Fruit fly (Drosophila melanogaster): Measurements from ENCODE around the gene CG11403.

The CG11403 gene

dm6 chrX:1272848-1273247 lies 33.2 kb upstream of the CG11403 start (continued):
- TF ChIP-seq CG3726 (GFP tag; IDR thresholded peaks at IDR 0.05) = no peak
- peak; percentile 27; the same call in 1 of the 2 replicates for TF ChIP-seq CG14667 (GFP tag; IDR thresholded peaks at IDR 0.05)
- no peak for TF ChIP-seq fd64A (GFP tag; optimal IDR thresholded peaks at IDR 0.05)
- no peak for TF ChIP-seq ham (GFP tag; IDR thresholded peaks at IDR 0.05)
- no peak for TF ChIP-seq CG5953 (GFP tag; IDR thresholded peaks at IDR 0.05)
- no peak for TF ChIP-seq Fer2 (tag; optimal IDR thresholded peaks at IDR 0.05)
- TF ChIP-seq ind (GFP tag; optimal IDR thresholded peaks at IDR 0.05) = peak; percentile 53
- peak; percentile 2 for TF ChIP-seq CG18764 (GFP tag; optimal IDR thresholded peaks at IDR 0.05)
- peak; percentile 60 for TF ChIP-seq az2 (GFP tag; optimal IDR thresholded peaks at IDR 0.05)
- peak; percentile 9 for TF ChIP-seq Spps (tag; optimal IDR thresholded peaks at IDR 0.05)
- no peak for TF ChIP-seq Drgx (GFP tag; IDR thresholded peaks at IDR 0.05)
- peak; percentile 45; the same call in 1 of the 3 replicates for TF ChIP-seq tgo (GFP tag; IDR thresholded peaks at IDR 0.05)
- peak; percentile 30 to 46 for TF ChIP-seq chif (GFP tag; optimal IDR thresholded peaks at IDR 0.05)
- no peak for TF ChIP-seq hth (optimal IDR thresholded peaks at IDR 0.05)
- TF ChIP-seq crp (GFP tag; optimal IDR thresholded peaks at IDR 0.05) = no peak
- no peak for TF ChIP-seq CG31365 (tag; optimal IDR thresholded peaks at IDR 0.05)
- TF ChIP-seq CG4854 (GFP tag; optimal IDR thresholded peaks at IDR 0.05) = no peak
- TF ChIP-seq CG17186 (GFP tag; optimal IDR thresholded peaks at IDR 0.05) = no peak
- TF ChIP-seq CG7372 (GFP tag; IDR thresholded peaks at IDR 0.05) = no peak
- TF ChIP-seq sqz (GFP tag; optimal IDR thresholded peaks at IDR 0.05) = peak; percentile 22
- TF ChIP-seq CG4424 (GFP tag; optimal IDR thresholded peaks at IDR 0.05) = peak; percentile 40
- peak; percentile 38 for TF ChIP-seq zfh2 (GFP tag; optimal IDR thresholded peaks at IDR 0.05)
- peak; percentile 52 for TF ChIP-seq CG8924 (tag; optimal IDR thresholded peaks at IDR 0.05)
- no peak for TF ChIP-seq seq (GFP tag; IDR thresholded peaks at IDR 0.05)
- TF ChIP-seq emc (GFP tag; optimal IDR thresholded peaks at IDR 0.05) = no peak
- TF ChIP-seq ATbp (GFP tag; optimal IDR thresholded peaks at IDR 0.05) = peak; percentile 66
- peak; percentile 20 for TF ChIP-seq CG3407 (GFP tag; optimal IDR thresholded peaks at IDR 0.05)
- no peak for TF ChIP-seq vnd (GFP tag; IDR thresholded peaks at IDR 0.05; ENCODE audit: partially characterized antibody)
- no peak for TF ChIP-seq HLHmδ (GFP tag; optimal IDR thresholded peaks at IDR 0.05)
- peak; percentile 37 for TF ChIP-seq CG7786 (GFP tag; optimal IDR thresholded peaks at IDR 0.05)
- peak; percentile 33 for TF ChIP-seq gsb-n (tag; optimal IDR thresholded peaks at IDR 0.05)
- peak; percentile 88 for TF ChIP-seq Ets65A (GFP tag)
- TF ChIP-seq zen (tag; optimal IDR thresholded peaks at IDR 0.05) = no peak
- TF ChIP-seq p53 (GFP tag; optimal IDR thresholded peaks at IDR 0.05) = no peak
- peak; percentile 18 for TF ChIP-seq ERR (GFP tag; optimal IDR thresholded peaks at IDR 0.05)
- TF ChIP-seq C15 (GFP tag; IDR thresholded peaks at IDR 0.05) = no peak
- peak; percentile 65 for TF ChIP-seq phol (tag; optimal IDR thresholded peaks at IDR 0.05)
- no peak for TF ChIP-seq Oaz (GFP tag; IDR thresholded peaks at IDR 0.05)
- no peak for TF ChIP-seq CG11696 (GFP tag; IDR thresholded peaks at IDR 0.05)
- TF ChIP-seq jigr1 (GFP tag; IDR thresholded peaks at IDR 0.05) = no peak
- no peak for TF ChIP-seq Lhr (GFP tag; optimal IDR thresholded peaks at IDR 0.05)
- peak; percentile 19 for TF ChIP-seq disco-r (GFP tag; optimal IDR thresholded peaks at IDR 0.05)
- no peak for TF ChIP-seq gce (GFP tag; IDR thresholded peaks at IDR 0.05)
- TF ChIP-seq knrl (GFP tag; IDR thresholded peaks at IDR 0.05; ENCODE audit: partially characterized antibody) = no peak
- no peak for TF ChIP-seq Max (GFP tag; optimal IDR thresholded peaks at IDR 0.05)
- no peak for TF ChIP-seq nerfin-2 (GFP tag; IDR thresholded peaks at IDR 0.05; ENCODE audit: partially characterized antibody)
- TF ChIP-seq Asciz (GFP tag; optimal IDR thresholded peaks at IDR 0.05) = peak; percentile 20
- 0 out of 3 replicates have a peak, but pooled peaks have one; percentile 41 for TF ChIP-seq ken (GFP tag; IDR thresholded peaks at IDR 0.05)
- TF ChIP-seq CG14014 (GFP tag; IDR thresholded peaks at IDR 0.05) = peak; percentile 61
- peak; percentile 9 for TF ChIP-seq CG4617 (GFP tag; optimal IDR thresholded peaks at IDR 0.05; ENCODE audit: borderline replicate concordance)
- 0 out of 2 replicates have a peak, but pooled peaks have one; percentile 26 for TF ChIP-seq Ada2b (GFP tag; IDR thresholded peaks at IDR 0.05)
- TF ChIP-seq TFAM (GFP tag; optimal IDR thresholded peaks at IDR 0.05) = no peak
